Fruit fly (Drosophila melanogaster) whole organism: ENCODE data around the gene CG42833.

ENCODE experiments used
- CG8478 ChIP-seq: fragments of >200 bp; optimal IDR thresholded peaks from 2 replicates; lab custom pipeline; 2018; ENCODE audit warnings: inconsistent platforms
- Dll ChIP-seq: fragments of >200 bp; optimal IDR thresholded peaks from 2 replicates; lab custom pipeline; 2017
- EcR ChIP-seq, 2 experiments: fragments of >200 bp; optimal IDR thresholded peaks; 2 replicates each; lab custom pipeline; 2017; ENCODE audit warnings: missing biosample characterization in 2 of 2, missing genetic modification characterization in 2 of 2, missing genetic modification reagents in 2 of 2
- pan ChIP-seq: fragments of >200 bp; optimal IDR thresholded peaks from 2 replicates; lab custom pipeline; 2017
- psq ChIP-seq: fragments of >200 bp; optimal IDR thresholded peaks from 2 replicates; lab custom pipeline; 2017

DNA sequence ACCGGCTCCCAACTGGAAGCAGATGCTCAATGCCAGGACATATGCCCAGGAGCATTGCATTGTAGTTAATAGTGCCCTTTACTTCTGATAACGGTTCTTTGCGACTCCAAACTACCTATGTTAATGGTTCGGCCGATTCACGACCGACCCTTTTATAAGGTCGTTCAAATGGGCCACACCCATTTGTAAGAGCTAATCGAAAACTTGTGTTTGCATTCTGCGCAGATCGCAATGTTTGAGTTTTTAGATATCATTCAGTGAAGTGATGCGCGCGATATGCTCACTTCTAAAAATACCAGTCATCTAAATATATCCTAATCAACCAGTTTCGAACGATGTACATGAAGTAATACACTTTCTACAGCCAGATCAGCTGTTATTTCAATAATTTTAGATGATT, 1.6 kb downstream of the CG42833 start, which contains the start of gene obst-F:
- TF ChIP-seq EcR (GFP tag; optimal IDR thresholded peaks at IDR 0.05; lab: Kevin White, UChicago) (no peak), CG8478 (no peak), pan (lab: Kevin White, UChicago) (no peak), psq (no peak), Dll (lab: Kevin White, UChicago) (no peak)
